Fruit fly (Drosophila melanogaster) whole organism: ENCODE measurements around the gene CG13640.
A peak's percentile ranks its signal among the peaks of the same experiment; 100 is the strongest.

Experiments
- CG8478 ChIP-seq: fragments of >200 bp; optimal IDR thresholded peaks from 2 replicates; lab custom pipeline; 2018; ENCODE audit warnings: inconsistent platforms
- Dll ChIP-seq: fragments of >200 bp; optimal IDR thresholded peaks from 2 replicates; lab custom pipeline; 2017
- EcR ChIP-seq, 2 experiments: fragments of >200 bp; optimal IDR thresholded peaks; 2 replicates each; lab custom pipeline; 2017; ENCODE audit warnings: missing biosample characterization in 2 of 2, missing genetic modification characterization in 2 of 2, missing genetic modification reagents in 2 of 2
- pan ChIP-seq: fragments of >200 bp; optimal IDR thresholded peaks from 2 replicates; lab custom pipeline; 2017
- psq ChIP-seq: fragments of >200 bp; optimal IDR thresholded peaks from 2 replicates; lab custom pipeline; 2017
- usp ChIP-seq: fragments of >200 bp; optimal IDR thresholded peaks from 2 replicates; lab custom pipeline; 2017; ENCODE audit warnings: missing biosample characterization, missing genetic modification characterization, mixed read lengths

CG13640 gene

dm6 chr3R:24886470-24886869, 24.5 kb upstream of the CG13640 start:
- TF ChIP-seq usp (GFP tag; lab: Kevin White, UChicago), result no peak
- no peak for TF ChIP-seq CG8478 (lab: Kevin White, UChicago)
- TF ChIP-seq EcR (GFP tag; optimal IDR thresholded peaks at IDR 0.05; lab: Kevin White, UChicago), result no peak
- TF ChIP-seq Dll (lab: Kevin White, UChicago), result no peak

dm6 chr3R:24878655-24879054, 16.7 kb upstream of the CG13640 start:
- TF ChIP-seq usp (GFP tag; lab: Kevin White, UChicago) (no peak), psq (lab: Kevin White, UChicago) (no peak), CG8478 (lab: Kevin White, UChicago) (no peak), pan (lab: Kevin White, UChicago) (no peak), Dll (lab: Kevin White, UChicago) (no peak), EcR (GFP tag; optimal IDR thresholded peaks at IDR 0.05; lab: Kevin White, UChicago) (no peak)

dm6 chr3R:24876843-24877457, 15.0 kb upstream of the CG13640 start, which contains the start of the genes CG11089 and CG31381:
Gene CG11089, plus strand, starts transcription at chr3R:24877045.
Gene CG31381, plus strand, starts transcription at chr3R:24877045.
- TF ChIP-seq CG8478 (lab: Kevin White, UChicago), result no peak
- no peak for TF ChIP-seq EcR (GFP tag; optimal IDR thresholded peaks at IDR 0.05; lab: Kevin White, UChicago)
- TF ChIP-seq pan (lab: Kevin White, UChicago), result no peak
- TF ChIP-seq psq (lab: Kevin White, UChicago), result no peak
- no peak for TF ChIP-seq Dll (lab: Kevin White, UChicago)
- no peak for TF ChIP-seq usp (GFP tag; lab: Kevin White, UChicago)

- TF ChIP-seq CG8478 (lab: Kevin White, UChicago) (peak; percentile 59), usp (GFP tag; lab: Kevin White, UChicago) (no peak)
Measured at dm6 chr3R:24875939-24876842, 14.2 kb upstream of the CG13640 start, which contains the start of gene CG3744. Gene CG3744, minus strand, starts transcription at chr3R:24876654.

dm6 chr3R:24870389-24871048, 8.6 kb upstream of the CG13640 start, which contains the start of gene CycB3:
Gene CycB3, minus strand, starts transcription at chr3R:24870816.
- no peak for TF ChIP-seq Dll (lab: Kevin White, UChicago)
- no peak for TF ChIP-seq usp (GFP tag; lab: Kevin White, UChicago)
- TF ChIP-seq CG8478 (lab: Kevin White, UChicago), result no peak
- TF ChIP-seq EcR (GFP tag; optimal IDR thresholded peaks at IDR 0.05; lab: Kevin White, UChicago), result no peak
- no peak for TF ChIP-seq psq (lab: Kevin White, UChicago)
- TF ChIP-seq pan (lab: Kevin White, UChicago), result no peak

dm6 chr3R:24867956-24868355, 6.0 kb upstream of the CG13640 start:
- TF ChIP-seq EcR (GFP tag; optimal IDR thresholded peaks at IDR 0.05; lab: Kevin White, UChicago) (no peak), psq (lab: Kevin White, UChicago) (no peak), Dll (lab: Kevin White, UChicago) (no peak), pan (lab: Kevin White, UChicago) (no peak), CG8478 (lab: Kevin White, UChicago) (no peak), usp (GFP tag; lab: Kevin White, UChicago) (no peak)

dm6 chr3R:24866976-24867375, 5.0 kb upstream of the CG13640 start:
- no peak for TF ChIP-seq psq (lab: Kevin White, UChicago)
- no peak for TF ChIP-seq EcR (GFP tag; optimal IDR thresholded peaks at IDR 0.05; lab: Kevin White, UChicago)
- no peak for TF ChIP-seq usp (GFP tag; lab: Kevin White, UChicago)
- TF ChIP-seq Dll (lab: Kevin White, UChicago), result no peak
- no peak for TF ChIP-seq pan (lab: Kevin White, UChicago)
- no peak for TF ChIP-seq CG8478 (lab: Kevin White, UChicago)

dm6 chr3R:24864719-24865400, 2.9 kb upstream of the CG13640 start, which contains the start of the genes Srg1 and Elal:
Gene Srg1, minus strand, starts transcription at chr3R:24864732.
Gene Elal, plus strand, starts transcription at chr3R:24865350.
- TF ChIP-seq psq (lab: Kevin White, UChicago), result no peak
- TF ChIP-seq CG8478 (lab: Kevin White, UChicago), result no peak
- TF ChIP-seq pan (lab: Kevin White, UChicago), result no peak
- TF ChIP-seq usp (GFP tag; lab: Kevin White, UChicago), result no peak
- TF ChIP-seq EcR (GFP tag; optimal IDR thresholded peaks at IDR 0.05; lab: Kevin White, UChicago), result no peak
- no peak for TF ChIP-seq Dll (lab: Kevin White, UChicago)

- no peak for TF ChIP-seq usp (GFP tag; lab: Kevin White, UChicago)
Measured at dm6 chr3R:24863894-24864293, 1.9 kb upstream of the CG13640 start.

dm6 chr3R:24862574-24863089, 667 bp upstream of the CG13640 start, which contains the start of gene CG7016:
Gene CG7016, plus strand, starts transcription at chr3R:24862931.
- TF ChIP-seq usp (GFP tag; lab: Kevin White, UChicago) (no peak), EcR (GFP tag; optimal IDR thresholded peaks at IDR 0.05; lab: Kevin White, UChicago) (no peak), Dll (lab: Kevin White, UChicago) (no peak), psq (lab: Kevin White, UChicago) (no peak), CG8478 (lab: Kevin White, UChicago) (no peak), pan (lab: Kevin White, UChicago) (no peak)
